Worm (Caenorhabditis elegans): Measurements from ENCODE around the gene C17F4.8.

- no peak for TF ChIP-seq unc-55 (GFP tag; optimal IDR thresholded peaks at IDR 0.05)
- no peak for TF ChIP-seq nhr-11 (tag; optimal IDR thresholded peaks at IDR 0.05)
- no peak for TF ChIP-seq pqm-1 (tag; optimal IDR thresholded peaks at IDR 0.05)
- TF ChIP-seq pat-9 (tag; optimal IDR thresholded peaks at IDR 0.05): no peak
- TF ChIP-seq ceh-45 (GFP tag; IDR thresholded peaks at IDR 0.05): no peak
- TF ChIP-seq pha-2 (tag; optimal IDR thresholded peaks at IDR 0.05): no peak
- no peak for TF ChIP-seq pax-1 (tag; optimal IDR thresholded peaks at IDR 0.05)
These were observed 5.6 kb upstream of the C17F4.8 start, which contains the start of gene C17F4.3 for ce11 chrII:3240207-3240606.

Measured in whole organism, late embryonic.